Worm (Caenorhabditis elegans) whole organism, L4 larva: Measurements from ENCODE around the gene F16G10.13.

ENCODE experiments used
- hlh-30 ChIP-seq: sonication (generic microtip); optimal IDR thresholded peaks from 2 replicates; lab custom pipeline; 2017; ENCODE audit warnings: antibody characterized with exemption, mild to moderate bottlenecking, missing genetic modification characterization, missing compliant biosample characterization; ENCODE audit not compliant: insufficient read depth
- mdl-1 ChIP-seq, 2 experiments: fragments of 150-350 bp in 1 of 2; sonication (generic microtip) in 1 of 2; optimal IDR thresholded peaks; 2 replicates each; lab custom pipeline; 2014 to 2017; ENCODE audit warnings: missing biosample characterization in 2 of 2, missing genetic modification characterization in 2 of 2
- nhr-25 ChIP-seq: sonication (generic microtip); optimal IDR thresholded peaks from 2 replicates; lab custom pipeline; 2017; ENCODE audit warnings: missing genetic modification characterization, mild to moderate bottlenecking, missing compliant biosample characterization, antibody characterized with exemption, moderate library complexity, borderline replicate concordance; ENCODE audit not compliant: insufficient read depth
- zfp-3 ChIP-seq: fragments of 200-800 bp; sonication (Bioruptor generic); conservative IDR thresholded peaks from 2 replicates; pipeline ENCODE4 v1.3.6; 2022; ENCODE audit warnings: missing genetic modification reagents, missing genetic modification characterization, missing compliant biosample characterization

DNA sequence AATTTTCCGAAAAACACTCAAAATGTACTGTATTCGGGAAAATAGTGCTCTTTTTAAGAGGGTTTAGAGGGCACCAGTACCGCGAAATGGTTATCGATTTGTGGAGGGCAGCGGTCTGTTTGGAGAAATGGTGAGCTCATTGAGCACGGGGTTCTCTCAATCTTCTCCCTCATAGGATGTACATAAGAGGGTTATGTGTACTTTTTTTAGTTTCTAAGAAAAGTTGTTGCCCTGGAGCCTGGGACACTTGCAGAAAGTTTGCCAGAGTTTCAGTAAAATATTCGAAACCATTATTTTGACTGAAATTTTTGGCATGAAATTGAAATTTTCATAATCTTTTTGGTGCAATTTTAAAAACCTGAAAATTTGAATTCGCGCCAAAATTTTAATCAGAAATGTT is 43.2 kb downstream of the F16G10.13 start, which contains the start of gene F43C11.10:
- TF ChIP-seq hlh-30 (tag; lab: Kevin White, UChicago) (no peak), nhr-25 (tag; lab: Kevin White, UChicago) (no peak), zfp-3 (no peak), mdl-1 (tag; optimal IDR thresholded peaks at IDR 0.05; lab: Kevin White, UChicago) (no peak)
